Fruit fly (Drosophila melanogaster) whole organism, embryonic: ENCODE results near the gene Prat.

Source experiments
- Atf-2 ChIP-seq: fragments of 200-800 bp; sonication (Bioruptor generic); optimal IDR thresholded peaks from 2 replicates; lab custom pipeline; 2016; ENCODE audit warnings: missing biosample characterization, missing genetic modification characterization
- Atf3 ChIP-seq: fragments of 200-800 bp; sonication (Bioruptor generic); optimal IDR thresholded peaks from 3 replicates; lab custom pipeline; 2016; ENCODE audit warnings: missing biosample characterization, missing genetic modification characterization
- CG10209 ChIP-seq: fragments of 200-800 bp; sonication (Bioruptor generic); optimal IDR thresholded peaks from 3 replicates; lab custom pipeline; 2017; ENCODE audit warnings: missing biosample characterization, mild to moderate bottlenecking, missing genetic modification characterization, missing genetic modification reagents
- CG14710 ChIP-seq: fragments of 200-800 bp; sonication (Bioruptor generic); optimal IDR thresholded peaks from 3 replicates; lab custom pipeline; 2019; ENCODE audit warnings: missing biosample characterization, mild to moderate bottlenecking, missing genetic modification characterization, moderate library complexity
- CG15073 ChIP-seq: fragments of 200-800 bp; sonication (Bioruptor generic); optimal IDR thresholded peaks from 2 replicates; lab custom pipeline; 2016; ENCODE audit warnings: missing biosample characterization, missing genetic modification characterization
- CG16815 ChIP-seq: fragments of 200-800 bp; sonication (Bioruptor generic); optimal IDR thresholded peaks from 3 replicates; lab custom pipeline; 2017; ENCODE audit warnings: missing biosample characterization, mild to moderate bottlenecking, missing genetic modification characterization
- CG17328 ChIP-seq: fragments of 200-800 bp; sonication (Bioruptor generic); IDR thresholded peaks from 2 replicates; pipeline ENCODE4 v1.3.6; 2022; ENCODE audit warnings: missing biosample characterization, missing genetic modification characterization
- CG2129 ChIP-seq: fragments of 200-800 bp; sonication (Bioruptor generic); IDR thresholded peaks from 2 replicates; pipeline ENCODE4 v1.3.6; 2022; ENCODE audit warnings: missing biosample characterization, missing genetic modification characterization; ENCODE audit not compliant: partially characterized antibody
- CG30431 ChIP-seq: fragments of 200-800 bp; sonication (Bioruptor generic); optimal IDR thresholded peaks from 2 replicates; lab custom pipeline; 2017; ENCODE audit warnings: missing biosample characterization, missing genetic modification characterization
- CG3281 ChIP-seq: fragments of 200-800 bp; sonication (Bioruptor generic); optimal IDR thresholded peaks from 3 replicates; lab custom pipeline; 2017; ENCODE audit warnings: missing biosample characterization, mild to moderate bottlenecking, missing genetic modification characterization
- CG33557 ChIP-seq: fragments of 200-800 bp; sonication (Bioruptor generic); optimal IDR thresholded peaks from 2 replicates; lab custom pipeline; 2019; ENCODE audit warnings: missing biosample characterization, mild to moderate bottlenecking, missing genetic modification characterization, moderate library complexity
- CG3847 ChIP-seq: fragments of 200-800 bp; sonication (Bioruptor generic); IDR thresholded peaks from 2 replicates; pipeline ENCODE4 v1.3.6; 2022; ENCODE audit warnings: missing biosample characterization, missing genetic modification characterization
- CG4282 ChIP-seq: fragments of 200-800 bp; sonication (Bioruptor generic); optimal IDR thresholded peaks from 2 replicates; lab custom pipeline; 2016; ENCODE audit warnings: missing biosample characterization, missing genetic modification characterization
- CG4617 ChIP-seq: fragments of 200-800 bp; sonication (Bioruptor generic); optimal IDR thresholded peaks from 3 replicates; lab custom pipeline; 2016; ENCODE audit warnings: missing biosample characterization, missing genetic modification characterization, borderline replicate concordance
- CG4820 ChIP-seq: fragments of 200-800 bp; sonication (Bioruptor generic); optimal IDR thresholded peaks from 3 replicates; lab custom pipeline; 2016; ENCODE audit warnings: missing biosample characterization, missing genetic modification characterization
- CG6272 ChIP-seq: fragments of 200-800 bp; sonication (Bioruptor generic); IDR thresholded peaks from 2 replicates; pipeline ENCODE4 v1.3.6; 2022; ENCODE audit warnings: missing biosample characterization, missing genetic modification characterization
- CG8388 ChIP-seq: fragments of 200-800 bp; sonication (Bioruptor generic); optimal IDR thresholded peaks from 2 replicates; lab custom pipeline; 2019; ENCODE audit warnings: missing biosample characterization, mild to moderate bottlenecking, missing genetic modification characterization, moderate library complexity
- CG9437 ChIP-seq: fragments of 200-800 bp; sonication (Bioruptor generic); optimal IDR thresholded peaks from 2 replicates; lab custom pipeline; 2018; ENCODE audit warnings: missing biosample characterization, mild to moderate bottlenecking, missing genetic modification characterization
- CG9932 ChIP-seq: fragments of 200-800 bp; sonication (Bioruptor generic); IDR thresholded peaks from 2 replicates; pipeline ENCODE4 v1.3.6; 2022; ENCODE audit warnings: missing biosample characterization, missing genetic modification characterization
- D19A ChIP-seq: fragments of 200-800 bp; optimal IDR thresholded peaks from 3 replicates; lab custom pipeline; 2019; ENCODE audit warnings: missing biosample characterization, mild to moderate bottlenecking, missing genetic modification characterization, moderate library complexity
- Dbx ChIP-seq: fragments of 200-800 bp; sonication (Bioruptor generic); IDR thresholded peaks from 3 replicates; pipeline ENCODE4 v1.3.6; 2022; ENCODE audit warnings: missing biosample characterization, missing genetic modification characterization
- ERR ChIP-seq: fragments of 200-800 bp; sonication (Bioruptor generic); optimal IDR thresholded peaks from 2 replicates; lab custom pipeline; 2016; ENCODE audit warnings: missing biosample characterization, missing genetic modification characterization
- Ets97D ChIP-seq: fragments of 200-800 bp; sonication (Bioruptor generic); optimal IDR thresholded peaks from 3 replicates; lab custom pipeline; 2016; ENCODE audit warnings: missing biosample characterization, missing genetic modification characterization
- Hr51 ChIP-seq, 2 experiments: fragments of 200-800 bp; sonication (Bioruptor generic); optimal IDR thresholded peaks; 2 replicates in 1 of 2; 3 replicates in 1 of 2; lab custom pipeline; 2016 to 2018; ENCODE audit warnings: missing biosample characterization in 2 of 2, missing genetic modification characterization in 2 of 2, mild to moderate bottlenecking in 1 of 2, moderate library complexity in 1 of 2
- MESR4 ChIP-seq: fragments of 200-800 bp; sonication (Bioruptor generic); optimal IDR thresholded peaks from 2 replicates; lab custom pipeline; 2018; ENCODE audit warnings: missing biosample characterization, mild to moderate bottlenecking, missing genetic modification characterization, moderate library complexity
- Neu2 ChIP-seq: fragments of 200-800 bp; sonication (Bioruptor generic); optimal IDR thresholded peaks from 3 replicates; lab custom pipeline; 2016; ENCODE audit warnings: missing biosample characterization, missing genetic modification characterization, borderline replicate concordance
- NfI ChIP-seq: fragments of 200-800 bp; sonication (Bioruptor generic); optimal IDR thresholded peaks from 3 replicates; lab custom pipeline; 2018; ENCODE audit warnings: missing biosample characterization, mild to moderate bottlenecking, missing genetic modification characterization, moderate library complexity
- Opbp ChIP-seq: fragments of 200-800 bp; sonication (Bioruptor generic); IDR thresholded peaks from 3 replicates; pipeline ENCODE4 v1.3.6; 2022; ENCODE audit warnings: missing biosample characterization, missing genetic modification characterization; ENCODE audit not compliant: partially characterized antibody
- Pdp1 ChIP-seq, 2 experiments: fragments of 200-800 bp; sonication (Bioruptor generic); optimal IDR thresholded peaks; 3 replicates each; lab custom pipeline; 2016; ENCODE audit warnings: missing biosample characterization in 2 of 2, missing genetic modification characterization in 2 of 2, mild to moderate bottlenecking in 1 of 2, moderate library complexity in 1 of 2
- ab ChIP-seq: fragments of 200-800 bp; sonication (Bioruptor generic); optimal IDR thresholded peaks from 2 replicates; lab custom pipeline; 2016; ENCODE audit warnings: missing biosample characterization, missing genetic modification characterization
- amos ChIP-seq: fragments of 200-800 bp; sonication (Bioruptor generic); IDR thresholded peaks from 2 replicates; pipeline ENCODE4 v1.3.6; 2022; ENCODE audit warnings: missing biosample characterization, missing genetic modification characterization; ENCODE audit not compliant: partially characterized antibody
- az2 ChIP-seq: fragments of 200-800 bp; sonication (Bioruptor generic); optimal IDR thresholded peaks from 3 replicates; lab custom pipeline; 2016; ENCODE audit warnings: missing biosample characterization, missing genetic modification characterization
- caup ChIP-seq: fragments of 200-800 bp; sonication (Bioruptor generic); optimal IDR thresholded peaks from 3 replicates; lab custom pipeline; 2017; ENCODE audit warnings: missing biosample characterization, mild to moderate bottlenecking, missing genetic modification characterization, moderate library complexity; ENCODE audit not compliant: severe bottlenecking
- dpn ChIP-seq, 2 experiments: fragments of 200-800 bp; sonication (Bioruptor generic); optimal IDR thresholded peaks; 3 replicates each; lab custom pipeline; 2016; ENCODE audit warnings: missing biosample characterization in 2 of 2, missing genetic modification characterization in 2 of 2
- fd96Cb ChIP-seq: fragments of 200-800 bp; sonication (Bioruptor generic); optimal IDR thresholded peaks from 2 replicates; lab custom pipeline; 2018; ENCODE audit warnings: missing biosample characterization, mild to moderate bottlenecking, missing genetic modification characterization, moderate library complexity
- gt ChIP-seq: fragments of 200-800 bp; sonication (Bioruptor generic); IDR thresholded peaks from 2 replicates; pipeline ENCODE4 v1.3.6; 2022; ENCODE audit warnings: missing biosample characterization, missing genetic modification characterization
- hth ChIP-seq: fragments of >200 bp; optimal IDR thresholded peaks from 2 replicates; lab custom pipeline; 2017; ENCODE audit warnings: inconsistent platforms
- kay ChIP-seq: fragments of 200-800 bp; sonication (Bioruptor generic); optimal IDR thresholded peaks from 2 replicates; lab custom pipeline; 2016; ENCODE audit warnings: missing biosample characterization, missing genetic modification characterization
- klu ChIP-seq: fragments of 200-800 bp; sonication (Bioruptor generic); IDR thresholded peaks from 2 replicates; pipeline ENCODE4 v1.3.6; 2022; ENCODE audit warnings: missing biosample characterization, missing genetic modification characterization
- kni ChIP-seq: fragments of 200-800 bp; sonication (Bioruptor generic); optimal IDR thresholded peaks from 3 replicates; lab custom pipeline; 2017; ENCODE audit warnings: mild to moderate bottlenecking, missing biosample characterization, missing genetic modification reagents, missing genetic modification characterization
- luna ChIP-seq: fragments of 200-800 bp; sonication (Bioruptor generic); optimal IDR thresholded peaks from 2 replicates; lab custom pipeline; 2016; ENCODE audit warnings: missing biosample characterization, missing genetic modification characterization
- onecut ChIP-seq: fragments of 200-800 bp; sonication (Bioruptor generic); IDR thresholded peaks from 2 replicates; pipeline ENCODE4 v1.3.6; 2022; ENCODE audit warnings: missing biosample characterization, missing genetic modification characterization
- p53 ChIP-seq: fragments of 200-800 bp; sonication (Bioruptor generic); optimal IDR thresholded peaks from 2 replicates; lab custom pipeline; 2016; ENCODE audit warnings: missing biosample characterization, missing genetic modification characterization
- prd ChIP-seq, 3 experiments: fragments of >200 bp in 2 of 3; fragments of 200-800 bp in 1 of 3; sonication (Bioruptor generic) in 1 of 3; optimal IDR thresholded peaks in 2 of 3; IDR thresholded peaks in 1 of 3; 2 replicates in 2 of 3; 3 replicates in 1 of 3; pipeline versions ENCODE4 v1.3.6 to Lab custom; 2017 to 2022; ENCODE audit warnings: missing biosample characterization in 1 of 3, missing genetic modification characterization in 1 of 3
- scrt ChIP-seq: fragments of 200-800 bp; sonication (Bioruptor generic); optimal IDR thresholded peaks from 2 replicates; lab custom pipeline; 2018; ENCODE audit warnings: missing biosample characterization, mild to moderate bottlenecking, missing genetic modification characterization, moderate library complexity
- sqz ChIP-seq: fragments of 200-800 bp; sonication (Bioruptor generic); optimal IDR thresholded peaks from 3 replicates; lab custom pipeline; 2018; ENCODE audit warnings: missing biosample characterization, mild to moderate bottlenecking, missing genetic modification characterization
- tll ChIP-seq, 2 experiments: fragments of 200-800 bp in 1 of 2; fragments of >200 bp in 1 of 2; sonication (Bioruptor generic) in 1 of 2; optimal IDR thresholded peaks; 2 replicates each; lab custom pipeline; 2017 to 2019; ENCODE audit warnings: missing biosample characterization in 2 of 2, missing genetic modification characterization in 2 of 2, mild to moderate bottlenecking in 1 of 2, moderate library complexity in 1 of 2
- vfl ChIP-seq: fragments of 200-800 bp; sonication (Bioruptor generic); optimal IDR thresholded peaks from 2 replicates; lab custom pipeline; 2016; ENCODE audit warnings: missing biosample characterization, missing genetic modification characterization
- zfh2 ChIP-seq: fragments of 200-800 bp; sonication (Bioruptor generic); optimal IDR thresholded peaks from 2 replicates; lab custom pipeline; 2016; ENCODE audit warnings: missing biosample characterization, missing genetic modification characterization

The Prat gene

dm6 chr3R:7907311-7907710, 4.3 kb downstream of the Prat start, which contains the start of the genes Taf7 and EMC1 (continued):
- TF ChIP-seq amos (peak; percentile 88), gt (GFP tag; lab: Robert Waterston, UW) (no peak), CG17328 (no peak), CG4820 (GFP tag; lab: Kevin White, UChicago) (peak; percentile 59), scrt (no peak), prd (optimal IDR thresholded peaks at IDR 0.05; lab: Kevin White, UChicago) (no peak), prd (GFP tag; IDR thresholded peaks at IDR 0.05; lab: Robert Waterston, UW) (peak; percentile 38; the same call in 1 of the 3 replicates), Ets97D (peak; percentile 65), CG30431 (GFP tag; lab: Kevin White, UChicago) (no peak), NfI (GFP tag; lab: Kevin White, UChicago) (no peak), zfh2 (GFP tag; lab: Kevin White, UChicago) (peak; percentile 58), klu (GFP tag; lab: Robert Waterston, UW) (0 out of 2 replicates have a peak, but pooled peaks have one; percentile 21), Hr51 (GFP tag; optimal IDR thresholded peaks at IDR 0.05; lab: Kevin White, UChicago) (peak in 1 of 2 experiments; percentile 49), p53 (GFP tag; lab: Kevin White, UChicago) (peak; percentile 20), az2 (GFP tag; lab: Kevin White, UChicago) (peak; percentile 23), hth (lab: Kevin White, UChicago) (no peak), sqz (no peak), Pdp1 (GFP tag; optimal IDR thresholded peaks at IDR 0.05; lab: Kevin White, UChicago) (peak; percentile 29 to 52), luna (GFP tag; lab: Kevin White, UChicago) (peak; percentile 13), CG33557 (GFP tag; lab: Kevin White, UChicago) (peak; percentile 52), CG16815 (GFP tag; lab: Kevin White, UChicago) (peak; percentile 12), ab (no peak), Atf3 (GFP tag; lab: Kevin White, UChicago) (peak; percentile 29), CG10209 (GFP tag; lab: Kevin White, UChicago) (no peak), ERR (GFP tag; lab: Kevin White, UChicago) (no peak), MESR4 (GFP tag; lab: Kevin White, UChicago) (no peak), Dbx (GFP tag; lab: Robert Waterston, UW) (0 out of 3 replicates have a peak, but pooled peaks have one; percentile 30), CG3847 (GFP tag; lab: Robert Waterston, UW) (peak; percentile 39; the same call in 1 of the 2 replicates), CG4617 (GFP tag; lab: Kevin White, UChicago) (peak; percentile 90), kni (GFP tag; lab: Kevin White, UChicago) (peak; percentile 99), CG6272 (GFP tag; lab: Robert Waterston, UW) (peak; percentile 65), fd96Cb (tag; lab: Kevin White, UChicago) (no peak), tll (GFP tag; optimal IDR thresholded peaks at IDR 0.05; lab: Kevin White, UChicago) (peak in 1 of 2 experiments; percentile 99), caup (GFP tag; lab: Kevin White, UChicago) (no peak), dpn (GFP tag; optimal IDR thresholded peaks at IDR 0.05; lab: Kevin White, UChicago) (peak; percentile 44 to 64), kay (GFP tag; lab: Kevin White, UChicago) (no peak), CG14710 (tag; lab: Kevin White, UChicago) (peak; percentile 76), onecut (no peak), D19A (tag; lab: Kevin White, UChicago) (no peak), CG2129 (GFP tag; lab: Robert Waterston, UW) (peak; percentile 86), CG9932 (GFP tag; lab: Robert Waterston, UW) (peak; percentile 62), CG4282 (no peak), Neu2 (GFP tag; lab: Kevin White, UChicago) (peak; percentile 46), CG3281 (GFP tag; lab: Kevin White, UChicago) (no peak), Opbp (GFP tag; lab: Robert Waterston, UW) (peak; percentile 83), vfl (GFP tag; lab: Kevin White, UChicago) (peak; percentile 9), CG9437 (GFP tag; lab: Kevin White, UChicago) (no peak), CG15073 (GFP tag; lab: Kevin White, UChicago) (no peak), Atf-2 (GFP tag; lab: Kevin White, UChicago) (peak; percentile 27), CG8388 (GFP tag; lab: Kevin White, UChicago) (no peak)
